Fruit fly (Drosophila melanogaster): ENCODE measurements around the gene eIF3e.

The eIF3e gene

DNA sequence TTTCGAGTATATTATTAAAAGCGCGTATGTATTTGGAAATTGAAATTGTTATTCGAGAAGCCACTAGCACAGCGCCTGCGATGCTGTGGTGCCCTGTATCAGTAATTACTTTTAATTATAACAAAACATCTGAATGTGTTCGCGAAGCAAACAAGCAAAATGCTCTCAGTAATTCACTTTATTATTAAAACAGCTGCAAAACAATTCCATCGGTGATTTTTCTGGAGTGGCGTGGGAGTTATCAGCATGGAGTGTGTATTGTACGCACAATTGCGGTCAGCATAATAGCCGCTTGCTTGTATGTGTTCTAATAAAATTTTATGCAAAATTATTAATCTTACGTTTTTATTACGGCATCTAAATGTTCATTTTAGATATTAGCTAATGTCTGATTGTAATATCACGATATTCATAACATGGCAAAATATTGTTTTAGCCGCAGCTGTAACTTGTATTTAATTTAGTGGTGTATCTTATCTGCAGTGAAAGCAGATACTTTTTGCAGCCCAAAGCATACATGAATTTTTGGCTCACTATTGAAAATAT, 4.5 kb downstream of the eIF3e start (continued):
- TF ChIP-seq CG32532 (GFP tag; IDR thresholded peaks at IDR 0.05) = peak; percentile 64; the same call in 1 of the 2 replicates
- peak; percentile 43 for TF ChIP-seq CG17802 (tag; optimal IDR thresholded peaks at IDR 0.05)
- peak; percentile 37 for TF ChIP-seq gcm (GFP tag; optimal IDR thresholded peaks at IDR 0.05)
- no peak; the same call in 2 of the 3 replicates for TF ChIP-seq Optix (GFP tag; IDR thresholded peaks at IDR 0.05)
- peak; percentile 24 for TF ChIP-seq CG1647 (GFP tag; optimal IDR thresholded peaks at IDR 0.05)
- peak; percentile 5; the same call in 1 of the 2 replicates for TF ChIP-seq CG31224 (GFP tag; IDR thresholded peaks at IDR 0.05)
- no peak for TF ChIP-seq grn (GFP tag; optimal IDR thresholded peaks at IDR 0.05)
- TF ChIP-seq Mes4 (GFP tag; optimal IDR thresholded peaks at IDR 0.05) = peak; percentile 36
- TF ChIP-seq CG12391 (tag; optimal IDR thresholded peaks at IDR 0.05) = peak; percentile 75
- TF ChIP-seq jing (GFP tag; optimal IDR thresholded peaks at IDR 0.05) = peak; percentile 51
- peak in 1 of 3 experiments; percentile 52 for TF ChIP-seq lola (GFP tag; optimal IDR thresholded peaks at IDR 0.05)
- no peak for TF ChIP-seq sqz (GFP tag; optimal IDR thresholded peaks at IDR 0.05)
- TF ChIP-seq CG1024 (GFP tag; IDR thresholded peaks at IDR 0.05) = peak; percentile 58
- TF ChIP-seq crol (GFP tag; IDR thresholded peaks at IDR 0.05) = no peak
- no peak for TF ChIP-seq D19A (tag; optimal IDR thresholded peaks at IDR 0.05)
- peak; percentile 59 for TF ChIP-seq CG14710 (tag; optimal IDR thresholded peaks at IDR 0.05)
- TF ChIP-seq CG2202 (tag; optimal IDR thresholded peaks at IDR 0.05) = peak; percentile 58
- no peak for TF ChIP-seq CG9797 (GFP tag; optimal IDR thresholded peaks at IDR 0.05)
- TF ChIP-seq CHES-1-like (GFP tag; optimal IDR thresholded peaks at IDR 0.05) = no peak
- TF ChIP-seq lov (optimal IDR thresholded peaks at IDR 0.05) = no peak
- TF ChIP-seq lov (GFP tag; IDR thresholded peaks at IDR 0.05) = peak; percentile 44; the same call in 1 of the 3 replicates
- peak; percentile 69 for TF ChIP-seq org-1 (GFP tag; optimal IDR thresholded peaks at IDR 0.05)
- peak; percentile 41 for TF ChIP-seq Spps (tag; optimal IDR thresholded peaks at IDR 0.05)
- TF ChIP-seq CG15514 (GFP tag; optimal IDR thresholded peaks at IDR 0.05) = peak; percentile 21
- TF ChIP-seq CG4854 (GFP tag; optimal IDR thresholded peaks at IDR 0.05) = peak; percentile 59
- peak; percentile 58 for TF ChIP-seq ems (GFP tag; optimal IDR thresholded peaks at IDR 0.05)
- TF ChIP-seq CG4404 (GFP tag; IDR thresholded peaks at IDR 0.05) = peak; percentile 65
- no peak for TF ChIP-seq cad (GFP tag; optimal IDR thresholded peaks at IDR 0.05)
- TF ChIP-seq Ets97D (GFP tag; optimal IDR thresholded peaks at IDR 0.05) = peak; percentile 16
- TF ChIP-seq CG11723 (GFP tag; optimal IDR thresholded peaks at IDR 0.05) = no peak
- no peak for TF ChIP-seq Mad (GFP tag; optimal IDR thresholded peaks at IDR 0.05)
- TF ChIP-seq CG15601 (tag; optimal IDR thresholded peaks at IDR 0.05) = peak; percentile 56
- peak; percentile 33; the same call in 1 of the 2 replicates for TF ChIP-seq danr (GFP tag; IDR thresholded peaks at IDR 0.05)
- peak; percentile 75 for TF ChIP-seq bcd (GFP tag; optimal IDR thresholded peaks at IDR 0.05)
- TF ChIP-seq bsh (GFP tag; optimal IDR thresholded peaks at IDR 0.05) = peak in 1 of 2 experiments; percentile 87
- peak; percentile 70 for TF ChIP-seq slbo (GFP tag; IDR thresholded peaks at IDR 0.05)
- 0 out of 2 replicates have a peak, but pooled peaks have one; percentile 9 for TF ChIP-seq CG4360 (GFP tag; IDR thresholded peaks at IDR 0.05)
- TF ChIP-seq stc (GFP tag; IDR thresholded peaks at IDR 0.05) = peak; percentile 76
- peak; percentile 27 for TF ChIP-seq CG9437 (GFP tag; optimal IDR thresholded peaks at IDR 0.05)
- TF ChIP-seq Camta (GFP tag; optimal IDR thresholded peaks at IDR 0.05) = peak; percentile 45
- peak; percentile 95 for TF ChIP-seq Ets65A (GFP tag)
- TF ChIP-seq CG3281 (GFP tag; optimal IDR thresholded peaks at IDR 0.05) = peak; percentile 79
- no peak for TF ChIP-seq cg (GFP tag; optimal IDR thresholded peaks at IDR 0.05)
- peak; percentile 61 for TF ChIP-seq salm (tag; optimal IDR thresholded peaks at IDR 0.05)
- TF ChIP-seq CG5953 (GFP tag; IDR thresholded peaks at IDR 0.05) = peak; percentile 58; the same call in 1 of the 2 replicates
- no peak for TF ChIP-seq Trl (optimal IDR thresholded peaks at IDR 0.05)
- TF ChIP-seq Trl (GFP tag; optimal IDR thresholded peaks at IDR 0.05) = peak; percentile 71
- peak; percentile 72 for TF ChIP-seq ttk (GFP tag; IDR thresholded peaks at IDR 0.05)
- peak; percentile 74 for TF ChIP-seq dysf (GFP tag; IDR thresholded peaks at IDR 0.05)
- TF ChIP-seq CG7987 (GFP tag; optimal IDR thresholded peaks at IDR 0.05) = peak; percentile 6
- peak; percentile 51 for TF ChIP-seq Six4 (GFP tag; optimal IDR thresholded peaks at IDR 0.05)
